Worm (Caenorhabditis elegans) whole organism, young adult: ENCODE results near the gene unc-22.

ENCODE experiments used
- F39B2.1 ChIP-seq: fragments of 200-800 bp; sonication (Bioruptor generic); IDR thresholded peaks from 2 replicates; pipeline ENCODE4 v1.3.6; 2022; ENCODE audit warnings: missing genetic modification reagents, missing genetic modification characterization, missing compliant biosample characterization
- akir-1 ChIP-seq: fragments of 200-800 bp; sonication (Bioruptor generic); optimal IDR thresholded peaks from 2 replicates; lab custom pipeline; 2018; ENCODE audit warnings: mild to moderate bottlenecking, missing genetic modification characterization, moderate library complexity, missing compliant biosample characterization
- fkh-3 ChIP-seq: sonication (generic microtip); optimal IDR thresholded peaks from 2 replicates; lab custom pipeline; 2016; ENCODE audit warnings: mild to moderate bottlenecking, missing genetic modification characterization, missing compliant biosample characterization
- hlh-26 ChIP-seq: fragments of 200-800 bp; sonication (Bioruptor generic); conservative IDR thresholded peaks from 2 replicates; pipeline ENCODE4 v1.3.6; 2022; ENCODE audit warnings: missing genetic modification reagents, missing genetic modification characterization, missing compliant biosample characterization
- lin-26 ChIP-seq: fragments of 200-800 bp; sonication (Bioruptor generic); IDR thresholded peaks from 2 replicates; pipeline ENCODE4 v1.3.6; 2022; ENCODE audit warnings: missing genetic modification reagents, missing genetic modification characterization, missing compliant biosample characterization
- madf-10 ChIP-seq: sonication (generic microtip); optimal IDR thresholded peaks from 2 replicates; lab custom pipeline; 2016; ENCODE audit warnings: mild to moderate bottlenecking, missing genetic modification characterization, missing compliant biosample characterization
- pha-4 ChIP-seq: fragments of 150-350 bp; sonication (generic microtip); optimal IDR thresholded peaks from 2 replicates; lab custom pipeline; 2014; ENCODE audit warnings: missing biosample characterization, missing genetic modification reagents, missing genetic modification characterization
- unc-130 ChIP-seq: sonication (generic microtip); optimal IDR thresholded peaks from 2 replicates; lab custom pipeline; 2016; ENCODE audit warnings: missing genetic modification reagents, missing genetic modification characterization, missing compliant biosample characterization

DNA sequence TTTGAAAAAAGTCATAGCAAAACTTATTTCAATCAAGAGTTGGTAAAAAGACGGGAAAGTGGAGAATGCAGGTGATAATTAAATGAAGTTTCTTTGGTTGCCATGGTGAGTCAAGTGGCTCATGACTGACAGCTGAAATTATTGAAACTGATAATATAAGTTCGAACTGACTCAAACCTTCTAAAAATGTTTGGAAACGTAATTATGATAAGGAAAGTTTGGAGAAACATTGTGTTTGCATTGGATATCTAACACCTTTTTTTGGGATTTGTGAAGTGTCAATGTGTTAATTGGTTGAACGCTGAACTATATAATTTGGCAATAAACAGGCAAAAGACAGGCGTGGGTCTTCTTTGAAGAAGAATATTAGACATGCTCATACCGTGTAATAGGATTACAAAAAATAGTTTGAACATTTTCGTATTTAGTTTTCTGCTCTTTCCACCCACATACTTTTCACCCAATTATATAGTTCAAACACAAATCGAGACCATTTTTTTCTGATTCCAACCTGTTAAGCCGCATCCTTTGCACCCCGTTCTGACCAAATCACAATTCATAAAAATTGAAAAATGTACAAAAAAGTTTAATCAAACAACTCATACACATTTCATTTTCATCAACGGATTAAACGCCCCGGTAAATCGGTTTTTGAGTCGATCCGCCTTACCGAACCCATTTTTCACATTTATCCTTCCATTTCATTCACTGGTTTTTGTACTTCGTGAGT is 85.3 kb downstream of the unc-22 start, which contains the start of the genes srlf-33 and srlf-32:
- TF ChIP-seq F39B2.1 (GFP tag; lab: Robert Waterston, UW): no peak
- TF ChIP-seq pha-4 (tag; lab: Kevin White, UChicago): no peak
- no peak for TF ChIP-seq akir-1 (GFP tag; lab: Kevin White, UChicago)
- TF ChIP-seq fkh-3: no peak
- TF ChIP-seq lin-26: no peak
- TF ChIP-seq unc-130 (GFP tag; lab: Kevin White, UChicago): no peak
- no peak for TF ChIP-seq madf-10 (tag; lab: Kevin White, UChicago)
- TF ChIP-seq hlh-26: no peak
